Worm (Caenorhabditis elegans): ENCODE results near the gene C14C6.6.

C14C6.6 gene

DNA sequence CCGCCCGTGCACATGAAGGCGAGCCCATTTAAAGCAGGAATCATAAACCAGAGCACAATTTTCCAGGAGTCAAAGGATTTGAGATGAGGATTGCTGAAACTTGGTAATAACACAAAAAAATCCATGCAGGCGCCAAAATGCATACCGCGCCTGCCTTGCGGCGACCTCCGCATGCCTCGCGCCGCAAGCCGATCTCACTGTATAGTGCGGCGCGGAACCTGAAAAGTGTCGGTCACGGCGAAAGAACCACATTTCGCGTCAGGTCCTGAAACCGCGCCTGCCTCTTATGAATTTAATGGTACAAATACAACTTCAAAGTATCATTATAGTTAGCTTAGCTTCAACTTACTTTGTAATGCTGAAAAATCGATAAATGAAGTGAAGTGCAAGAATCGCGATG, 47.3 kb downstream of the C14C6.6 start:
- no peak for TF ChIP-seq unc-62 (GFP tag; optimal IDR thresholded peaks at IDR 0.05)

DNA sequence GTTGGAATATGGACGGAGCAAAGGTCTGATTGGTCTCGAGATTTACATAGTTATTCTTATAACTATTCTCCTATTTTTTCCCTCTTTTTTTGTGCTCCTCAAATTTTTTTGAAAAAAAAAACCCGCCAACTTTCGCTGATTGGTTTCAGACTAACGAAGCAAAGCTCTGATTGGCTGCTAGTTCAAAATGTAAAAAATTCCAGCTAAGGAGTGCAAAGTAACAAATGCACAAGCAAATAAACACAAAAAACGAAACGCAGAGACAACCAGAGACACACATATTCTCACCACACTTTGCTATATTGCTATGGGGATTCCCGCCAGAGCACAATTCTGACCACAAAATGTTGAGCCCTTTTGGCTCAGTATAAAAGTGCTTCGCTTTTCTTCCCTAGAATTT, 50.5 kb downstream of the C14C6.6 start, which contains the start of gene T01G6.1:
T01G6.1 (plus strand) TSS at position 301 of the 400 bp plus-strand sequence.
- TF ChIP-seq unc-62 (GFP tag; optimal IDR thresholded peaks at IDR 0.05), result no peak
